Fruit fly (Drosophila melanogaster): ENCODE data around the gene Ir94b.

Gene Ir94b

dm6 chr3R:22139113-22139512, 22.1 kb upstream of the Ir94b start (continued):
- TF ChIP-seq CG13424 (tag; optimal IDR thresholded peaks at IDR 0.05) = peak; percentile 31
- TF ChIP-seq gcm2 (GFP tag; optimal IDR thresholded peaks at IDR 0.05) = no peak
- no peak for TF ChIP-seq CG8478 (optimal IDR thresholded peaks at IDR 0.05)
- no peak for TF ChIP-seq sug (tag; optimal IDR thresholded peaks at IDR 0.05)
- no peak for TF ChIP-seq CG12659 (GFP tag; optimal IDR thresholded peaks at IDR 0.05)
- no peak for TF ChIP-seq Hr39 (optimal IDR thresholded peaks at IDR 0.05)
- TF ChIP-seq stwl (tag; optimal IDR thresholded peaks at IDR 0.05) = peak; percentile 56
- 0 out of 2 replicates have a peak, but pooled peaks have one; percentile 23 for TF ChIP-seq CG11085 (GFP tag; IDR thresholded peaks at IDR 0.05)
- TF ChIP-seq CG1024 (GFP tag; IDR thresholded peaks at IDR 0.05) = peak; percentile 79
- no peak for TF ChIP-seq BEAF-32 (GFP tag; optimal IDR thresholded peaks at IDR 0.05)
- TF ChIP-seq cas (GFP tag; IDR thresholded peaks at IDR 0.05) = no peak
- no peak for TF ChIP-seq CG8281 (tag; optimal IDR thresholded peaks at IDR 0.05)
- TF ChIP-seq ac (GFP tag; optimal IDR thresholded peaks at IDR 0.05) = peak; percentile 67
- no peak for TF ChIP-seq Sin3A (optimal IDR thresholded peaks at IDR 0.05)
- TF ChIP-seq Six4 (GFP tag; optimal IDR thresholded peaks at IDR 0.05) = peak; percentile 82
- peak; percentile 72 for TF ChIP-seq CG6254 (GFP tag; optimal IDR thresholded peaks at IDR 0.05)
- peak; percentile 53 for TF ChIP-seq CG3281 (GFP tag; optimal IDR thresholded peaks at IDR 0.05)
- no peak for TF ChIP-seq D (optimal IDR thresholded peaks at IDR 0.05)
- TF ChIP-seq D (GFP tag; optimal IDR thresholded peaks at IDR 0.05) = peak; percentile 69
- peak; percentile 59 for TF ChIP-seq Hsf (GFP tag; optimal IDR thresholded peaks at IDR 0.05)
- peak; percentile 75 for TF ChIP-seq CG9727 (GFP tag; optimal IDR thresholded peaks at IDR 0.05)
- TF ChIP-seq vfl (GFP tag; optimal IDR thresholded peaks at IDR 0.05) = no peak
- peak; percentile 69; the same call in 2 of the 3 replicates for TF ChIP-seq CG11093 (GFP tag; IDR thresholded peaks at IDR 0.05)
- no peak for TF ChIP-seq knrl (GFP tag; IDR thresholded peaks at IDR 0.05; ENCODE audit: partially characterized antibody)
- TF ChIP-seq nerfin-2 (GFP tag; IDR thresholded peaks at IDR 0.05; ENCODE audit: partially characterized antibody) = no peak
- TF ChIP-seq CG13287 (GFP tag; IDR thresholded peaks at IDR 0.05; ENCODE audit: partially characterized antibody) = no peak
- TF ChIP-seq CG12071 (GFP tag; optimal IDR thresholded peaks at IDR 0.05) = peak; percentile 78
- no peak for TF ChIP-seq Opbp (GFP tag; IDR thresholded peaks at IDR 0.05; ENCODE audit: partially characterized antibody)
- peak; percentile 26 for TF ChIP-seq Lhr (GFP tag; optimal IDR thresholded peaks at IDR 0.05)
- peak; percentile 52 for TF ChIP-seq CG10209 (GFP tag; optimal IDR thresholded peaks at IDR 0.05)
- no peak for TF ChIP-seq cato (GFP tag; optimal IDR thresholded peaks at IDR 0.05; ENCODE audit: borderline replicate concordance)
- peak; percentile 60 for TF ChIP-seq bcd (GFP tag; optimal IDR thresholded peaks at IDR 0.05)
- TF ChIP-seq Dbx (GFP tag; IDR thresholded peaks at IDR 0.05) = peak; percentile 9; the same call in 1 of the 3 replicates
- peak; percentile 58 for TF ChIP-seq CG1529 (GFP tag; optimal IDR thresholded peaks at IDR 0.05)
- TF ChIP-seq CG14667 (GFP tag; IDR thresholded peaks at IDR 0.05) = peak; percentile 59
- no peak for TF ChIP-seq zen2 (GFP tag; IDR thresholded peaks at IDR 0.05; ENCODE audit: partially characterized antibody)
- peak; percentile 81 for TF ChIP-seq CG5245 (GFP tag; optimal IDR thresholded peaks at IDR 0.05)
- TF ChIP-seq zen (tag; optimal IDR thresholded peaks at IDR 0.05) = peak; percentile 73
- TF ChIP-seq bbx (GFP tag; IDR thresholded peaks at IDR 0.05; ENCODE audit: partially characterized antibody) = no peak
- peak; percentile 67; the same call in 2 of the 3 replicates for TF ChIP-seq CG3726 (GFP tag; IDR thresholded peaks at IDR 0.05)
- TF ChIP-seq CG8290 (GFP tag; optimal IDR thresholded peaks at IDR 0.05) = peak; percentile 46
- TF ChIP-seq CG8290 (tag; optimal IDR thresholded peaks at IDR 0.05) = peak in 1 of 2 experiments; percentile 64
- 0 out of 2 replicates have a peak, but pooled peaks have one; percentile 8 for TF ChIP-seq dimm (GFP tag; IDR thresholded peaks at IDR 0.05)
- TF ChIP-seq trh (GFP tag; optimal IDR thresholded peaks at IDR 0.05) = no peak
- no peak for TF ChIP-seq corto (GFP tag; optimal IDR thresholded peaks at IDR 0.05)
- peak; percentile 83 for TF ChIP-seq CG15073 (GFP tag; optimal IDR thresholded peaks at IDR 0.05)
- TF ChIP-seq CG17829 (tag; optimal IDR thresholded peaks at IDR 0.05) = peak; percentile 71
- TF ChIP-seq zf30C (GFP tag; optimal IDR thresholded peaks at IDR 0.05) = no peak
- peak; percentile 42 to 49 for TF ChIP-seq dpn (GFP tag; optimal IDR thresholded peaks at IDR 0.05)
- peak; percentile 62 for TF ChIP-seq CG4360 (GFP tag; IDR thresholded peaks at IDR 0.05)
- TF ChIP-seq Sox100B (GFP tag; optimal IDR thresholded peaks at IDR 0.05) = no peak
- TF ChIP-seq CG6765 (GFP tag; optimal IDR thresholded peaks at IDR 0.05) = no peak

Measured in whole organism, embryonic.